Fruit fly (Drosophila melanogaster): ENCODE measurements around the gene CG13947.

Gene CG13947

dm6 chr2L:819315-820032 is 40.5 kb downstream of the CG13947 start, which contains the start of the genes PGAP2 and Clp (continued):
- TF ChIP-seq CG6276 (GFP tag; optimal IDR thresholded peaks at IDR 0.05) (no peak), Ets21C (GFP tag; optimal IDR thresholded peaks at IDR 0.05) (peak; percentile 70), CG10669 (GFP tag; optimal IDR thresholded peaks at IDR 0.05) (peak; percentile 57), CG15336 (GFP tag; IDR thresholded peaks at IDR 0.05) (peak; percentile 43; the same call in 1 of the 2 replicates), Sox15 (GFP tag; optimal IDR thresholded peaks at IDR 0.05) (peak; percentile 57), CG3919 (GFP tag; optimal IDR thresholded peaks at IDR 0.05) (peak; percentile 44), salr (GFP tag; optimal IDR thresholded peaks at IDR 0.05) (peak in 1 of 2 experiments; percentile 14), CG8119 (GFP tag; IDR thresholded peaks at IDR 0.05) (peak; percentile 46; the same call in 2 of the 3 replicates), CG31627 (GFP tag; optimal IDR thresholded peaks at IDR 0.05) (peak; percentile 71), Blimp-1 (GFP tag; optimal IDR thresholded peaks at IDR 0.05) (peak; percentile 3), fd59A (GFP tag; optimal IDR thresholded peaks at IDR 0.05) (peak; percentile 51), OdsH (GFP tag; optimal IDR thresholded peaks at IDR 0.05) (no peak), svp (GFP tag) (peak; percentile 86), CG11294 (GFP tag; IDR thresholded peaks at IDR 0.05) (no peak; the same call in 1 of the 2 replicates), Eip75B (GFP tag; optimal IDR thresholded peaks at IDR 0.05) (no peak), Met (GFP tag; optimal IDR thresholded peaks at IDR 0.05) (no peak), CG8319 (GFP tag; optimal IDR thresholded peaks at IDR 0.05) (no peak), CG32006 (GFP tag; optimal IDR thresholded peaks at IDR 0.05) (no peak), Sox14 (GFP tag; optimal IDR thresholded peaks at IDR 0.05) (peak; percentile 64), CG6854 (GFP tag; optimal IDR thresholded peaks at IDR 0.05) (peak; percentile 1), net (GFP tag; optimal IDR thresholded peaks at IDR 0.05) (no peak), Eip78C (GFP tag) (peak; percentile 90), pdm3 (GFP tag; optimal IDR thresholded peaks at IDR 0.05) (no peak), CG16779 (tag; optimal IDR thresholded peaks at IDR 0.05) (no peak), eg (GFP tag; IDR thresholded peaks at IDR 0.05) (peak; percentile 71), Hr38 (GFP tag; optimal IDR thresholded peaks at IDR 0.05) (no peak), acj6 (GFP tag; optimal IDR thresholded peaks at IDR 0.05) (peak; percentile 71), CG8632 (GFP tag; optimal IDR thresholded peaks at IDR 0.05) (peak; percentile 41), spab (GFP tag; optimal IDR thresholded peaks at IDR 0.05) (peak; percentile 12), Hr4 (GFP tag; optimal IDR thresholded peaks at IDR 0.05) (no peak), CG6163 (GFP tag; IDR thresholded peaks at IDR 0.05) (peak; percentile 69), lz (GFP tag; optimal IDR thresholded peaks at IDR 0.05) (peak; percentile 76), esn (GFP tag; optimal IDR thresholded peaks at IDR 0.05) (peak; percentile 80), Eip93F (GFP tag; optimal IDR thresholded peaks at IDR 0.05) (peak; percentile 63), CG6792 (GFP tag; optimal IDR thresholded peaks at IDR 0.05) (peak; percentile 50), dsx (GFP tag; optimal IDR thresholded peaks at IDR 0.05; ENCODE audit: poor library complexity, severe bottlenecking) (no peak), ss (GFP tag; optimal IDR thresholded peaks at IDR 0.05) (peak in 1 of 2 experiments; percentile 48), fkh (GFP tag; optimal IDR thresholded peaks at IDR 0.05) (peak; percentile 84)

- no peak for TF ChIP-seq Blimp-1 (GFP tag; optimal IDR thresholded peaks at IDR 0.05)
- no peak for TF ChIP-seq Gug (GFP tag; IDR thresholded peaks at IDR 0.05)
- no peak for TF ChIP-seq CG10669 (GFP tag; optimal IDR thresholded peaks at IDR 0.05)
- TF ChIP-seq CG11294 (GFP tag; IDR thresholded peaks at IDR 0.05), result no peak
- TF ChIP-seq pdm3 (GFP tag; optimal IDR thresholded peaks at IDR 0.05), result no peak
- TF ChIP-seq CG9139 (GFP tag; optimal IDR thresholded peaks at IDR 0.05), result no peak
- peak; percentile 1 for TF ChIP-seq Sox14 (GFP tag; optimal IDR thresholded peaks at IDR 0.05)
- TF ChIP-seq fkh (GFP tag; optimal IDR thresholded peaks at IDR 0.05), result peak; percentile 47
- no peak for TF ChIP-seq eg (GFP tag; IDR thresholded peaks at IDR 0.05)
- no peak for TF ChIP-seq Hr4 (GFP tag; optimal IDR thresholded peaks at IDR 0.05)
- TF ChIP-seq Ets21C (GFP tag; optimal IDR thresholded peaks at IDR 0.05), result no peak
- no peak for TF ChIP-seq fd85E (GFP tag; optimal IDR thresholded peaks at IDR 0.05)
- no peak for TF ChIP-seq CG6792 (GFP tag; optimal IDR thresholded peaks at IDR 0.05)
- no peak for TF ChIP-seq topi (GFP tag; optimal IDR thresholded peaks at IDR 0.05)
- TF ChIP-seq Eip78C (GFP tag), result peak; percentile 49
- TF ChIP-seq CG8119 (GFP tag; IDR thresholded peaks at IDR 0.05), result 0 out of 3 replicates have a peak, but pooled peaks have one; percentile 22
- no peak for TF ChIP-seq CG7368 (GFP tag; optimal IDR thresholded peaks at IDR 0.05)
- no peak for TF ChIP-seq CG4318 (GFP tag; optimal IDR thresholded peaks at IDR 0.05)
- peak; percentile 67 for TF ChIP-seq svp (GFP tag)
- TF ChIP-seq Eip93F (GFP tag; optimal IDR thresholded peaks at IDR 0.05), result no peak
- no peak for TF ChIP-seq dsx (GFP tag; optimal IDR thresholded peaks at IDR 0.05; ENCODE audit: poor library complexity, severe bottlenecking)
- no peak for TF ChIP-seq esn (GFP tag; optimal IDR thresholded peaks at IDR 0.05)
- TF ChIP-seq dac (GFP tag; optimal IDR thresholded peaks at IDR 0.05), result no peak
- TF ChIP-seq CG6276 (GFP tag; optimal IDR thresholded peaks at IDR 0.05), result no peak
- no peak for TF ChIP-seq ss (GFP tag; optimal IDR thresholded peaks at IDR 0.05)
- TF ChIP-seq CG34406 (GFP tag; optimal IDR thresholded peaks at IDR 0.05), result no peak
- no peak for TF ChIP-seq Eip75B (GFP tag; optimal IDR thresholded peaks at IDR 0.05)
Observed at dm6 chr2L:821242-821985, 42.4 kb downstream of the CG13947 start, which contains the start of gene CG3662. CG3662 (plus strand) TSS chr2L:821289.

Data from whole organism, prepupa.